Worm (Caenorhabditis elegans): Measurements from ENCODE around the gene T05A8.8.

Gene T05A8.8

DNA sequence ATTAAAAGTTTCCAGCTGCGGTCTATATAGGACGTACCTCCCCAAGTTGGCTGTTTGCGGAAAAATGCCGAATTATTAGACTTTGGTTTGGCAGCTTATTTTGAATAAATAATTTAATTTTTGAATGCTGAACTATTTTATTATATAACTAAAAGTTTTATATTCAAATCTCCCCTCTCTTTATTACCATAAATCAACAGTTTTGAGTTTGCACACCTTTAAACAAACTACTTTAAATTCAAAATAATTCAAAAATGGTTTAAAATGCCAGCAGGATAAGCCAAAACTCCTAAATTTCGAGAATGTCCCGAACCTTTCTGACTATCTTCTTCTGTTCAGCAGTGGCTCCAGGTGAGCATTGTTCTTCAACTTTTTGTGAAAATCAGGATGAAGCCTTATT is 42.8 kb downstream of the T05A8.8 start, which contains the start of gene F08D12.3:
Gene F08D12.3 (plus strand): TSS at position 301 of the 400 bp plus-strand sequence.
- TF ChIP-seq lin-11 (tag; optimal IDR thresholded peaks at IDR 0.05), result no peak
- TF ChIP-seq mab-5 (tag; optimal IDR thresholded peaks at IDR 0.05), result no peak
- TF ChIP-seq peb-1 (tag; optimal IDR thresholded peaks at IDR 0.05), result no peak
- no peak for TF ChIP-seq blmp-1 (tag; optimal IDR thresholded peaks at IDR 0.05; ENCODE audit: insufficient read depth)
- no peak for TF ChIP-seq egl-27 (tag; optimal IDR thresholded peaks at IDR 0.05)
- TF ChIP-seq F13H6.1 (tag; optimal IDR thresholded peaks at IDR 0.05), result no peak
- no peak for TF ChIP-seq lsy-2 (tag; optimal IDR thresholded peaks at IDR 0.05)
- TF ChIP-seq ceh-16 (tag; optimal IDR thresholded peaks at IDR 0.05), result no peak
- TF ChIP-seq lin-39 (tag; optimal IDR thresholded peaks at IDR 0.05), result no peak
- TF ChIP-seq Y55F3AM.14 (GFP tag; optimal IDR thresholded peaks at IDR 0.05), result no peak
- TF ChIP-seq nhr-77 (tag; optimal IDR thresholded peaks at IDR 0.05), result no peak
- TF ChIP-seq elt-1 (tag; optimal IDR thresholded peaks at IDR 0.05), result no peak
- no peak for TF ChIP-seq unc-39 (tag; optimal IDR thresholded peaks at IDR 0.05)
- TF ChIP-seq ztf-11 (tag; optimal IDR thresholded peaks at IDR 0.05), result no peak
- no peak for TF ChIP-seq sma-3 (GFP tag; optimal IDR thresholded peaks at IDR 0.05)
- TF ChIP-seq nhr-21 (tag; optimal IDR thresholded peaks at IDR 0.05), result no peak
- TF ChIP-seq unc-55 (GFP tag; optimal IDR thresholded peaks at IDR 0.05), result no peak

DNA sequence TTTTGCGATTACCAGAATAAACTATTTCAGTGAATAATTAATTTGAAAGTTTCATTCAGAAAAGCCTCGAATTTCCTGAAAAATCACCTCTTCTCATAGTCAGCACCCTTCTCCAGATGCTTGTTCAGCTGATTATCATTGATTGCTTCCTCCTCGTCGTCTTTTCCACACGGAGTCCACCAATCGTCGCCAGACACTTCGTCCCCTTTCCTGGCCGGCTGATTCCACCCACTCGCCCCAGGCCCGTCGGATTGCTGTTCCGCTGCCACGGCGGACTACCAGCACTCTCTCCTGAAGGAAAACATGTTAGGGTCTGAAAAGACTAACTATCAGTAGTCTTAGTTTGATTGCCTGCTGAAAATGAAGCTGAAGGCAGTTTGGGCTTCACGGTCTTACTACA is 44.3 kb downstream of the T05A8.8 start:
- no peak for TF ChIP-seq skn-1 (tag; optimal IDR thresholded peaks at IDR 0.05)
- no peak for TF ChIP-seq unc-62 (GFP tag; optimal IDR thresholded peaks at IDR 0.05)
- TF ChIP-seq crh-2 (tag; optimal IDR thresholded peaks at IDR 0.05), result no peak
- TF ChIP-seq ama-1 (optimal IDR thresholded peaks at IDR 0.05), result no peak
- TF ChIP-seq mbf-1 (tag; optimal IDR thresholded peaks at IDR 0.05), result no peak
- TF ChIP-seq ztf-1 (GFP tag; conservative IDR thresholded peaks at IDR 0.05), result no peak
- TF ChIP-seq R02D3.7 (tag; optimal IDR thresholded peaks at IDR 0.05), result no peak
- no peak for TF ChIP-seq ztf-4 (tag; optimal IDR thresholded peaks at IDR 0.05)
- TF ChIP-seq elt-3 (tag; optimal IDR thresholded peaks at IDR 0.05), result no peak
- TF ChIP-seq nhr-11 (tag; optimal IDR thresholded peaks at IDR 0.05), result no peak
- no peak for TF ChIP-seq nhr-23 (tag; optimal IDR thresholded peaks at IDR 0.05)
- no peak for TF ChIP-seq sem-4 (tag; optimal IDR thresholded peaks at IDR 0.05)
- no peak for TF ChIP-seq blmp-1 (tag; optimal IDR thresholded peaks at IDR 0.05; ENCODE audit: insufficient read depth)
- TF ChIP-seq nhr-77 (tag; optimal IDR thresholded peaks at IDR 0.05), result no peak
- no peak for TF ChIP-seq nhr-129 (tag; optimal IDR thresholded peaks at IDR 0.05)
- no peak for TF ChIP-seq dmd-4 (tag; optimal IDR thresholded peaks at IDR 0.05)
- TF ChIP-seq unc-39 (tag; optimal IDR thresholded peaks at IDR 0.05), result no peak
- TF ChIP-seq aly-2 (tag; optimal IDR thresholded peaks at IDR 0.05), result no peak
- no peak for TF ChIP-seq snpc-4 (tag; optimal IDR thresholded peaks at IDR 0.05)

DNA sequence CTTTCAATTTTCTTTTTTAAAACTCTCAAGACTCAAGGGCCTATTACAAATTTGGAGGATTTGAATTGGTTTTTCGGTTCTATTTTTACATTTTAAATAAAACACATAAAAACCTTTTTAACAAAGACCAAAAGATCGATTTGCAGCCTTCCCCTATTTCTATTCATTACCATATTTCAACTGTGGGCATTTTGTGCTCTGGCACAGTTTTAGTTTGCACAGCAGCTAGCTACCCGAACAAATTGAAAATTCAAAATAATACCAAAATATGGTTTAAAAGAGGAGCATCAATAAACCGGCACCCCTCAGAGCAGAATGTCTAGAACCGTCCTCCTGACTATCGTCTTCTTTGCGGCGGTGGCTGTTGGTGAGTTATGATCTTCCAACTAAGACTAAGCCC is 44.9 kb downstream of the T05A8.8 start, which contains the start of gene F08D12.2:
Gene F08D12.2 (plus strand): TSS at position 301 of the 400 bp plus-strand sequence.
- no peak for TF ChIP-seq alr-1 (tag; optimal IDR thresholded peaks at IDR 0.05)
- no peak for TF ChIP-seq crh-2 (tag; optimal IDR thresholded peaks at IDR 0.05)
- TF ChIP-seq ama-1 (optimal IDR thresholded peaks at IDR 0.05), result no peak
- TF ChIP-seq zag-1 (tag; optimal IDR thresholded peaks at IDR 0.05), result no peak
- TF ChIP-seq lin-39 (tag; optimal IDR thresholded peaks at IDR 0.05), result no peak
- TF ChIP-seq ztf-1 (GFP tag; conservative IDR thresholded peaks at IDR 0.05), result no peak
- no peak for TF ChIP-seq nhr-23 (tag; optimal IDR thresholded peaks at IDR 0.05)
- no peak for TF ChIP-seq F13H6.1 (tag; optimal IDR thresholded peaks at IDR 0.05)
- TF ChIP-seq mbf-1 (tag; optimal IDR thresholded peaks at IDR 0.05), result no peak
- no peak for TF ChIP-seq aly-2 (tag; optimal IDR thresholded peaks at IDR 0.05)
- TF ChIP-seq Y55F3AM.14 (GFP tag; optimal IDR thresholded peaks at IDR 0.05), result no peak
- no peak for TF ChIP-seq nhr-10 (tag; optimal IDR thresholded peaks at IDR 0.05)
- TF ChIP-seq nhr-11 (tag; optimal IDR thresholded peaks at IDR 0.05), result no peak
- no peak for TF ChIP-seq snpc-4 (tag; optimal IDR thresholded peaks at IDR 0.05)
- TF ChIP-seq nhr-237 (tag; optimal IDR thresholded peaks at IDR 0.05), result no peak
- TF ChIP-seq ceh-82 (tag; optimal IDR thresholded peaks at IDR 0.05), result no peak

DNA sequence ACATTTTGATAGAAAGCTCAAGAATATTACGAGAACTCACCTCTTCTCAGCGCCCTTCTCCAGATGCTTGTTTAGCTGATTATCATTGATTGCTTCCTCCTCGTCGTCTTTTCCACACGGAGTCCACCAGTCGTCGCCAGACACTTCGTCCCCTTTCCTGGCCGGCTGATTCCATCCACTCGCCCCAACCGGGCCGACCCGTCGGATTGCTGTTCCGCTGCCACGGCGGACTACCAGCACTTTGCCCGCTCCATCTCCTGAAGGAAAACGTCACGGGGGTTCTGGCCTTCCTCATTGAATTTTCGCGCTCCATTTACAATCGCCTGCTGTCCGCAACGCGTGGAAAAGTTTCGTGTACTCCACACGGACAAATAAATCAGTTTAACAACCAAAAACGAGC is 46.9 kb downstream of the T05A8.8 start:
- no peak for TF ChIP-seq lsy-2 (tag; optimal IDR thresholded peaks at IDR 0.05)
- TF ChIP-seq sma-3 (GFP tag; optimal IDR thresholded peaks at IDR 0.05), result no peak
- no peak for TF ChIP-seq elt-3 (tag; optimal IDR thresholded peaks at IDR 0.05)
- no peak for TF ChIP-seq unc-55 (GFP tag; optimal IDR thresholded peaks at IDR 0.05)

All from whole organism, L2 larva.